Fruit fly (Drosophila melanogaster) whole organism, embryonic: ENCODE measurements around the gene HBS1.

Source experiments
- Antp ChIP-seq: fragments of 200-800 bp; sonication (Bioruptor generic); optimal IDR thresholded peaks from 3 replicates; lab custom pipeline; 2016; ENCODE audit warnings: missing biosample characterization, missing genetic modification characterization
- CG10147 ChIP-seq: fragments of 200-800 bp; sonication (Bioruptor generic); optimal IDR thresholded peaks from 2 replicates; lab custom pipeline; 2019; ENCODE audit warnings: missing biosample characterization, mild to moderate bottlenecking, missing genetic modification characterization, moderate library complexity
- CG11398 ChIP-seq: fragments of 200-800 bp; sonication (Bioruptor generic); optimal IDR thresholded peaks from 2 replicates; lab custom pipeline; 2016; ENCODE audit warnings: missing biosample characterization, missing genetic modification characterization
- CG12219 ChIP-seq: fragments of 200-800 bp; sonication (Bioruptor generic); optimal IDR thresholded peaks from 3 replicates; lab custom pipeline; 2018; ENCODE audit warnings: missing biosample characterization, mild to moderate bottlenecking, missing genetic modification characterization
- CG1233 ChIP-seq: fragments of 200-800 bp; sonication (Bioruptor generic); optimal IDR thresholded peaks from 4 replicates; lab custom pipeline; 2018; ENCODE audit warnings: missing biosample characterization, mild to moderate bottlenecking, missing genetic modification characterization
- CG15073 ChIP-seq: fragments of 200-800 bp; sonication (Bioruptor generic); optimal IDR thresholded peaks from 2 replicates; lab custom pipeline; 2016; ENCODE audit warnings: missing biosample characterization, missing genetic modification characterization
- CG1529 ChIP-seq: fragments of 200-800 bp; sonication (Bioruptor generic); optimal IDR thresholded peaks from 3 replicates; lab custom pipeline; 2018; ENCODE audit warnings: missing biosample characterization, missing genetic modification characterization
- CG15514 ChIP-seq: fragments of 200-800 bp; sonication (Bioruptor generic); optimal IDR thresholded peaks from 3 replicates; lab custom pipeline; 2017; ENCODE audit warnings: missing biosample characterization, missing genetic modification characterization, mild to moderate bottlenecking, moderate library complexity, missing genetic modification reagents
- CG16813 ChIP-seq: fragments of 200-800 bp; sonication (Bioruptor generic); IDR thresholded peaks from 3 replicates; pipeline ENCODE4 v1.3.6; 2022; ENCODE audit warnings: missing biosample characterization, missing genetic modification characterization; ENCODE audit not compliant: partially characterized antibody
- CG17802 ChIP-seq: fragments of 200-800 bp; sonication (Bioruptor generic); optimal IDR thresholded peaks from 2 replicates; lab custom pipeline; 2018; ENCODE audit warnings: missing biosample characterization, mild to moderate bottlenecking, missing genetic modification characterization, moderate library complexity
- CG18011 ChIP-seq: fragments of 200-800 bp; sonication (Bioruptor generic); optimal IDR thresholded peaks from 2 replicates; lab custom pipeline; 2017; ENCODE audit warnings: missing biosample characterization, missing genetic modification characterization, mild to moderate bottlenecking, moderate library complexity, missing genotype
- CG30431 ChIP-seq: fragments of 200-800 bp; sonication (Bioruptor generic); optimal IDR thresholded peaks from 2 replicates; lab custom pipeline; 2017; ENCODE audit warnings: missing biosample characterization, missing genetic modification characterization
- CG31388 ChIP-seq: fragments of 200-800 bp; sonication (Bioruptor generic); optimal IDR thresholded peaks from 2 replicates; lab custom pipeline; 2016; ENCODE audit warnings: missing biosample characterization, missing genetic modification characterization
- CG3281 ChIP-seq: fragments of 200-800 bp; sonication (Bioruptor generic); optimal IDR thresholded peaks from 3 replicates; lab custom pipeline; 2017; ENCODE audit warnings: missing biosample characterization, mild to moderate bottlenecking, missing genetic modification characterization
- CG3995 ChIP-seq: fragments of 200-800 bp; sonication (Bioruptor generic); optimal IDR thresholded peaks from 3 replicates; lab custom pipeline; 2016; ENCODE audit warnings: missing biosample characterization, missing genetic modification characterization
- CG6683 ChIP-seq: fragments of 200-800 bp; sonication (Bioruptor generic); optimal IDR thresholded peaks from 2 replicates; lab custom pipeline; 2017; ENCODE audit warnings: missing biosample characterization, mild to moderate bottlenecking, missing genetic modification characterization, missing genetic modification reagents
- CG6765 ChIP-seq: fragments of 200-800 bp; sonication (Bioruptor generic); optimal IDR thresholded peaks from 3 replicates; lab custom pipeline; 2017; ENCODE audit warnings: missing biosample characterization, mild to moderate bottlenecking, missing genetic modification characterization
- CG7839 ChIP-seq: fragments of 200-800 bp; sonication (Bioruptor generic); optimal IDR thresholded peaks from 3 replicates; lab custom pipeline; 2018; ENCODE audit warnings: missing biosample characterization, mild to moderate bottlenecking, missing genetic modification characterization, moderate library complexity
- CG7928 ChIP-seq: fragments of 200-800 bp; sonication (Bioruptor generic); optimal IDR thresholded peaks from 2 replicates; lab custom pipeline; 2017; ENCODE audit warnings: missing biosample characterization, mild to moderate bottlenecking, missing genetic modification characterization
- CG9932 ChIP-seq: fragments of 200-800 bp; sonication (Bioruptor generic); IDR thresholded peaks from 2 replicates; pipeline ENCODE4 v1.3.6; 2022; ENCODE audit warnings: missing biosample characterization, missing genetic modification characterization
- E2f2 ChIP-seq: fragments of 200-800 bp; sonication (Bioruptor generic); IDR thresholded peaks from 2 replicates; pipeline ENCODE4 v1.3.6; 2022; ENCODE audit warnings: missing biosample characterization, missing genetic modification characterization
- HLH3B ChIP-seq: fragments of 200-800 bp; sonication (Bioruptor generic); IDR thresholded peaks from 2 replicates; pipeline ENCODE4 v1.3.6; 2022; ENCODE audit warnings: missing biosample characterization, missing genetic modification characterization
- Hmx ChIP-seq: fragments of 200-800 bp; sonication (Bioruptor generic); optimal IDR thresholded peaks from 2 replicates; lab custom pipeline; 2016; ENCODE audit warnings: missing biosample characterization, missing genetic modification characterization
- Oaz ChIP-seq: fragments of 200-800 bp; sonication (Bioruptor generic); IDR thresholded peaks from 2 replicates; pipeline ENCODE4 v1.3.6; 2022; ENCODE audit warnings: missing biosample characterization, missing genetic modification characterization
- Sin3A ChIP-seq: fragments of >200 bp; optimal IDR thresholded peaks from 2 replicates; lab custom pipeline; 2018
- Sox100B ChIP-seq: fragments of 200-800 bp; sonication (Bioruptor generic); optimal IDR thresholded peaks from 3 replicates; lab custom pipeline; 2018; ENCODE audit warnings: missing biosample characterization, mild to moderate bottlenecking, missing genetic modification characterization
- Sry-β ChIP-seq: fragments of 200-800 bp; sonication (Bioruptor generic); optimal IDR thresholded peaks from 2 replicates; lab custom pipeline; 2018; ENCODE audit warnings: missing biosample characterization, mild to moderate bottlenecking, missing genetic modification characterization, moderate library complexity
- Stat92E ChIP-seq, 3 experiments: fragments of >200 bp in 2 of 3; fragments of 200-800 bp in 1 of 3; sonication (Bioruptor generic) in 1 of 3; optimal IDR thresholded peaks; 2 replicates each; lab custom pipeline; 2017 to 2019; ENCODE audit warnings: missing biosample characterization in 3 of 3, missing genetic modification characterization in 3 of 3, mild to moderate bottlenecking in 1 of 3, moderate library complexity in 1 of 3
- az2 ChIP-seq: fragments of 200-800 bp; sonication (Bioruptor generic); optimal IDR thresholded peaks from 3 replicates; lab custom pipeline; 2016; ENCODE audit warnings: missing biosample characterization, missing genetic modification characterization
- bsh ChIP-seq, 2 experiments: fragments of 200-800 bp; sonication (Bioruptor generic); optimal IDR thresholded peaks; 2 replicates each; lab custom pipeline; 2017 to 2018; ENCODE audit warnings: mild to moderate bottlenecking in 2 of 2, missing biosample characterization in 2 of 2, missing genetic modification characterization in 2 of 2, moderate library complexity in 1 of 2
- caup ChIP-seq: fragments of 200-800 bp; sonication (Bioruptor generic); optimal IDR thresholded peaks from 3 replicates; lab custom pipeline; 2017; ENCODE audit warnings: missing biosample characterization, mild to moderate bottlenecking, missing genetic modification characterization, moderate library complexity; ENCODE audit not compliant: severe bottlenecking
- croc ChIP-seq: fragments of 200-800 bp; sonication (Bioruptor generic); conservative IDR thresholded peaks from 3 replicates; pipeline ENCODE4 v1.3.6; 2022; ENCODE audit warnings: missing biosample characterization, missing genetic modification characterization
- danr ChIP-seq: fragments of 200-800 bp; sonication (Bioruptor generic); IDR thresholded peaks from 2 replicates; pipeline ENCODE4 v1.3.6; 2022; ENCODE audit warnings: missing biosample characterization, missing genetic modification characterization
- eve ChIP-seq, 2 experiments: fragments of >200 bp; optimal IDR thresholded peaks; 2 replicates each; lab custom pipeline; 2017; ENCODE audit warnings: missing biosample characterization in 2 of 2, missing genetic modification characterization in 2 of 2
- fru ChIP-seq: fragments of >200 bp; optimal IDR thresholded peaks from 2 replicates; lab custom pipeline; 2017
- gsb ChIP-seq: fragments of 200-800 bp; sonication (Bioruptor generic); IDR thresholded peaks from 2 replicates; pipeline ENCODE4 v1.3.6; 2022; ENCODE audit warnings: missing biosample characterization, missing genetic modification characterization
- nau ChIP-seq: fragments of 200-800 bp; sonication (Bioruptor generic); optimal IDR thresholded peaks from 3 replicates; lab custom pipeline; 2017; ENCODE audit warnings: missing biosample characterization, mild to moderate bottlenecking, missing genetic modification characterization, missing genetic modification reagents
- nmo ChIP-seq: fragments of 200-800 bp; sonication (Bioruptor generic); optimal IDR thresholded peaks from 2 replicates; lab custom pipeline; 2018; ENCODE audit warnings: missing biosample characterization, mild to moderate bottlenecking, missing genetic modification characterization, moderate library complexity
- nom ChIP-seq: fragments of 200-800 bp; sonication (Bioruptor generic); optimal IDR thresholded peaks from 2 replicates; lab custom pipeline; 2017; ENCODE audit warnings: missing biosample characterization, missing genetic modification characterization, mild to moderate bottlenecking, moderate library complexity, missing genetic modification reagents
- pan ChIP-seq, 4 experiments: fragments of >200 bp in 3 of 4; fragments of 200-800 bp in 1 of 4; sonication (Bioruptor generic) in 1 of 4; optimal IDR thresholded peaks in 3 of 4; IDR thresholded peaks in 1 of 4; 2 replicates each; pipeline versions ENCODE4 v1.3.6 to Lab custom; 2017 to 2022; ENCODE audit warnings: missing biosample characterization in 2 of 4, missing genetic modification characterization in 2 of 4, mixed read lengths in 1 of 4
- psq ChIP-seq: fragments of 200-800 bp; sonication (Bioruptor generic); optimal IDR thresholded peaks from 2 replicates; lab custom pipeline; 2017; ENCODE audit warnings: missing biosample characterization, missing genetic modification characterization
- ro ChIP-seq: fragments of 200-800 bp; sonication (Bioruptor generic); IDR thresholded peaks from 2 replicates; pipeline ENCODE4 v1.3.6; 2022; ENCODE audit warnings: missing biosample characterization, missing genetic modification characterization
- row ChIP-seq: fragments of 200-800 bp; sonication (Bioruptor generic); IDR thresholded peaks from 3 replicates; pipeline ENCODE4 v1.3.6; 2022; ENCODE audit warnings: missing biosample characterization, missing genetic modification characterization
- seq ChIP-seq: fragments of 200-800 bp; sonication (Bioruptor generic); IDR thresholded peaks from 2 replicates; pipeline ENCODE4 v1.3.6; 2022; ENCODE audit warnings: missing biosample characterization, missing genetic modification characterization
- sna ChIP-seq: fragments of 200-800 bp; sonication (Bioruptor generic); IDR thresholded peaks from 2 replicates; pipeline ENCODE4 v1.3.6; 2022; ENCODE audit warnings: missing biosample characterization, missing genetic modification characterization; ENCODE audit not compliant: partially characterized antibody
- trh ChIP-seq: fragments of 200-800 bp; sonication (Bioruptor generic); optimal IDR thresholded peaks from 2 replicates; lab custom pipeline; 2016; ENCODE audit warnings: missing biosample characterization, missing genetic modification characterization
- twi ChIP-seq: fragments of 200-800 bp; optimal IDR thresholded peaks from 2 replicates; lab custom pipeline; 2019; ENCODE audit warnings: missing biosample characterization, mild to moderate bottlenecking, missing genetic modification characterization, moderate library complexity
- vnd ChIP-seq: fragments of 200-800 bp; sonication (Bioruptor generic); IDR thresholded peaks from 3 replicates; pipeline ENCODE4 v1.3.6; 2022; ENCODE audit warnings: missing biosample characterization, missing genetic modification characterization; ENCODE audit not compliant: partially characterized antibody
- zen ChIP-seq: fragments of 200-800 bp; sonication (Bioruptor generic); optimal IDR thresholded peaks from 3 replicates; lab custom pipeline; 2018; ENCODE audit warnings: missing biosample characterization, mild to moderate bottlenecking, missing genetic modification characterization, moderate library complexity

Gene HBS1

dm6 chr3L:1865121-1865727 lies at the start of gene HBS1, which contains the start of gene CG12025 (continued):
- TF ChIP-seq CG31388 (GFP tag; lab: Kevin White, UChicago) (no peak), CG3281 (GFP tag; lab: Kevin White, UChicago) (peak; percentile 21), CG16813 (0 out of 3 replicates have a peak, but pooled peaks have one; percentile 22), zen (tag; lab: Kevin White, UChicago) (peak; percentile 39), Sox100B (GFP tag; lab: Kevin White, UChicago) (no peak), CG12219 (no peak), CG1233 (GFP tag; lab: Kevin White, UChicago) (no peak), vnd (GFP tag; lab: Robert Waterston, UW) (no peak), CG7839 (tag; lab: Kevin White, UChicago) (peak; percentile 61), CG15514 (peak; percentile 80), CG18011 (GFP tag; lab: Kevin White, UChicago) (no peak), HLH3B (GFP tag; lab: Robert Waterston, UW) (peak; percentile 27; the same call in 1 of the 2 replicates), CG1529 (no peak), Sry-β (GFP tag; lab: Kevin White, UChicago) (no peak), CG10147 (no peak), CG6683 (no peak), E2f2 (peak; percentile 36; the same call in 1 of the 2 replicates), croc (no peak; the same call in 2 of the 3 replicates), Sin3A (lab: Kevin White, UChicago) (peak; percentile 97), fru (lab: Kevin White, UChicago) (no peak), sna (GFP tag; lab: Robert Waterston, UW) (no peak), nom (GFP tag; lab: Kevin White, UChicago) (peak; percentile 10), eve (GFP tag; optimal IDR thresholded peaks at IDR 0.05; lab: Kevin White, UChicago) (no peak), seq (no peak), caup (GFP tag; lab: Kevin White, UChicago) (peak; percentile 36), CG17802 (tag; lab: Kevin White, UChicago) (peak; percentile 99), Oaz (GFP tag; lab: Robert Waterston, UW) (no peak), CG9932 (GFP tag; lab: Robert Waterston, UW) (peak; percentile 81), CG15073 (no peak), bsh (GFP tag; optimal IDR thresholded peaks at IDR 0.05; lab: Kevin White, UChicago) (peak in 1 of 2 experiments; percentile 45), pan (optimal IDR thresholded peaks at IDR 0.05; lab: Kevin White, UChicago) (no peak), pan (GFP tag; optimal IDR thresholded peaks at IDR 0.05 in 1 of 2, IDR thresholded peaks at IDR 0.05 in 1 of 2) (peak in 1 of 2 experiments; percentile 28), twi (peak; percentile 45), row (GFP tag; lab: Robert Waterston, UW) (peak; percentile 95), ro (no peak), az2 (GFP tag; lab: Kevin White, UChicago) (peak; percentile 24), danr (GFP tag; lab: Robert Waterston, UW) (no peak), trh (GFP tag; lab: Kevin White, UChicago) (no peak), CG3995 (GFP tag; lab: Kevin White, UChicago) (peak; percentile 18), CG30431 (GFP tag; lab: Kevin White, UChicago) (peak; percentile 31), Stat92E (GFP tag; optimal IDR thresholded peaks at IDR 0.05; lab: Kevin White, UChicago) (peak in 1 of 3 experiments; percentile 68), CG6765 (GFP tag; lab: Kevin White, UChicago) (peak; percentile 6), Antp (GFP tag; lab: Kevin White, UChicago) (peak; percentile 33), gsb (GFP tag; lab: Robert Waterston, UW) (no peak), CG7928 (GFP tag; lab: Kevin White, UChicago) (no peak), nau (GFP tag; lab: Kevin White, UChicago) (no peak), CG11398 (GFP tag; lab: Kevin White, UChicago) (no peak), Hmx (no peak), psq (no peak), nmo (GFP tag; lab: Kevin White, UChicago) (peak; percentile 86)
